Worm (Caenorhabditis elegans): ENCODE measurements around the gene C25F9.12.
A peak's percentile ranks its signal among the peaks of the same experiment; 100 is the strongest.

The C25F9.12 gene

DNA sequence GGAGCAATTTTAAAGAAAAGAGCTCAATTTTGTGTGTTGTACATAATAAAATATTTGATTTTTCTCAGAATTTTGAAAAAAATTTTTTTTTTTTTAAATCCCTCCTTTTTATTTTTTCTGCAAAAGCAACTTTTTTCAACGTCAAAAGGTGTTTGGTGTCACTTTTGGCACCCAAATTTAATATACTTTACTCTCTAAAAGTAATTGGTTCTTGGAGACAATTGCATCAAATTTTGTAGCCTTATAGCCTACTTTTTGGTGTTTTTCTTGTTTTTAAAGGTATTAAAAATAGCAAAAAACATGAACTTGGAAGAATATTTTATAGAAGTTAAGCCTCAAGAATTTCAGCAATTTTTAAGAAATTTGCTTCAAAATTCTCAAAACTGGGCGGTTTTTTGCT is 21.8 kb downstream of the C25F9.12 start, which contains the start of gene srw-84:
Gene srw-84 (plus strand): TSS at position 301 of the 400 bp plus-strand sequence.
- TF ChIP-seq nhr-11 (tag; optimal IDR thresholded peaks at IDR 0.05) (no peak), ama-1 (optimal IDR thresholded peaks at IDR 0.05) (no peak), ztf-11 (tag; optimal IDR thresholded peaks at IDR 0.05) (no peak), fos-1 (tag; optimal IDR thresholded peaks at IDR 0.05) (no peak)

DNA sequence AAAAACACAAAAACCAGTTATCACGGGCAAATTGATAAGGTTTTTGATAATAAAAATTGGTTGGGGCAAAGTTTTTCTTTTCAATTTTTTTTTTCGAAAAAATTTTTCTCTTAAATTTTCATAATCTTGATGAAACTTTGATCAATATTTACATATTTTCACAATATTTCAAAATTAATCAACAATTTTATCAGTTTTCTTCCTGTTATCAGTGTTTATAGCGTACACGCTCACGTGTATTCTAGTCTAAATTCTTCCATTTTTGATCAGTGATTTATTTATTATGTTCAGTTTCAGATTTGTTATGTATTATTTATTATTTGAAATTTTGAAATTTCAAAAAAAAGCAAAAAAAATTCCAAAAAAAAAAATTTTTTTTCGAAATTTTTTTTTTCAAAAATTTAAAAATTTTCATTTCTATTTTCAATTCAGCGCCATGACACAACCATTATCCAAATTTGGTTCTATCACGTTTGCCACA is 25.7 kb downstream of the C25F9.12 start, which contains the start of gene nceh-1:
Gene nceh-1 (plus strand): TSS at position 431 of the 481 bp plus-strand sequence.
- TF ChIP-seq aly-2 (tag; optimal IDR thresholded peaks at IDR 0.05) = no peak
- peak; percentile 42 for TF ChIP-seq fos-1 (tag; optimal IDR thresholded peaks at IDR 0.05)

DNA sequence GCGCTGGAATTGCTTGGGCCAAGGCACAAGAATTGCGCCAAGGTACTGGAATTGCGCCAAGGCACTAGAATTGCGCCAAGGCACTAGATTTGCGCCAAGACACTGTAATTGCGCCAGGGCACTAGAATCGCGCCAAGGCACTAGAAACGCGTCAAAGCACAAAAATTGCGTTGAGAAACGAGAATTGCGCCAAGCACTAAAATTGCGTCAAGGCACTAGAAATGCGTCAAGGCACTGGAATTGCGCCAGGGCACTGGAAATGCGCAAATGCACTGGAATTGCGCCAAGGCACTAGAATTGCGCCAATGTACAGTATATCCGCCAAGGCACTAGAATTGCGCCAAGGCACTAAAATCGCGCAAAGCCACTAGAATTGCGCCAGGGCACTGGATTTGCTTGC is 31.0 kb downstream of the C25F9.12 start:
- TF ChIP-seq peb-1 (tag; optimal IDR thresholded peaks at IDR 0.05) (no peak), lsy-2 (tag; optimal IDR thresholded peaks at IDR 0.05) (no peak)

DNA sequence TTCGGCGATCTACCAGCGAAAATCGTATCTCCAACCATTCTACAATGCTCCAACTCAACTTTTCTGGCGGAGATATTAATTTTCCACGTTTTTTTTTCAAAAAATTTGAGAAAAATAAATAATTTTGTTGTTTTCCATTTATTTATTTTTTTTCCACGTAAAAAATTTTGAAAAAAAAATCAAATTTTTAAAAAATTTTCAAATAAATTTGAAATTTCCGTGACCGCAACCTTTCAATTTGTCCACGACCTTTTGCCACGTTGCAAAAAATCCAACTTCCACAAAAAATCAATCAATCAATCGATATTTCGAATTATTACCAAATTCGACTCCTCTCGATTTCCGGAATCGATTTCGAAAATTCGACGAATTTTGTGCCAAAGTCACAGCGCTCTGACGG is 31.5 kb downstream of the C25F9.12 start, which contains the start of gene Y43F8A.2:
Gene Y43F8A.2 (plus strand): TSS at position 301 of the 400 bp plus-strand sequence.
- no peak for TF ChIP-seq unc-62 (GFP tag; optimal IDR thresholded peaks at IDR 0.05)

DNA sequence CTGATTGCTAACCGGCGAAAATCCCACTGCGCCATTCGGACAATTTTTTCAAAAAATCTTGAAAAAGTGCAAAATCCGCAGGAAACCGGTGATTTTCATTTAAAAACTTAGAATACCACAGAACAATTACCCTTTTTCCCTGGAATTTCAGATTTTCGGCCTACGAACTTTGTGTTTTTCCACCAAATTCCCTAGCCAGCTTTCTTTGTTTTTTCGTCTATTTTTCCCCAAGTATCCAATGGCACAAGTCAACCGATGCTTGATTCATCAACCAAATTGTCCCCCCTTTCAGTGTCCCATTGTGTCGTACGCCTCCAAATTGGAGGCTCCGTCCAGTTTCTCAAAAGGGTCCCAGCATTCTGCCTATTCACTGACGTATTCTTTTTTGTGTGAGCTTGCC is 32.6 kb downstream of the C25F9.12 start, which contains the start of gene Y43F8A.1:
Gene Y43F8A.1 (plus strand): TSS at position 301 of the 400 bp plus-strand sequence.
- TF ChIP-seq ceh-16 (tag; optimal IDR thresholded peaks at IDR 0.05) = no peak
- no peak for TF ChIP-seq mab-5 (tag; optimal IDR thresholded peaks at IDR 0.05)

DNA sequence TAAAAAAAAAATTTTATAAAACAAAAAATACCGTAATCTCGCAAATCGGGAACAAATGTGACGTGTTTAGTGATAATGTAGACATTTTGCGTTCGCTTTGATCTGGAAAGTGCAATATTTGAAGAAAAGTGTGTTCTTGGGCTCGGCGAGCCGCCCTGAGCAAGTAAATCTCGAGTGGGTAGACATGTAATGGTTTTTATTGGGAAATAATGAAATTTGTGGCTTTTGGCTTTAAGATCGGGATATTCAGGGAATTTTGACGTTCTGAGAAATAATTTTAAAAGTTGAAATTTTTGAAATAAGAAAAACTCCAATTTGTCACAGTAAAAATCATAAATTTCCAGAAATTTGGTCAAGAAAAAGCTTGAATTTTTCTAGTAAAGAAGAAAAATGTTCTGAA is 40.2 kb downstream of the C25F9.12 start, which contains the start of gene C14B4.2:
Gene C14B4.2 (minus strand): TSS at position 101 of the 400 bp plus-strand sequence.
- no peak for TF ChIP-seq ztf-11 (tag; optimal IDR thresholded peaks at IDR 0.05)
- TF ChIP-seq F13H6.1 (tag; optimal IDR thresholded peaks at IDR 0.05) = no peak
- TF ChIP-seq ztf-4 (tag; optimal IDR thresholded peaks at IDR 0.05) = no peak
- TF ChIP-seq dmd-4 (tag; optimal IDR thresholded peaks at IDR 0.05) = no peak
- no peak for TF ChIP-seq zag-1 (tag; optimal IDR thresholded peaks at IDR 0.05)
- TF ChIP-seq elt-1 (tag; optimal IDR thresholded peaks at IDR 0.05) = no peak
- no peak for TF ChIP-seq skn-1 (tag; optimal IDR thresholded peaks at IDR 0.05)
- no peak for TF ChIP-seq unc-55 (GFP tag; optimal IDR thresholded peaks at IDR 0.05)
- no peak for TF ChIP-seq unc-39 (tag; optimal IDR thresholded peaks at IDR 0.05)
- TF ChIP-seq nhr-25 (tag; optimal IDR thresholded peaks at IDR 0.05) = no peak
- no peak for TF ChIP-seq sma-9 (GFP tag; optimal IDR thresholded peaks at IDR 0.05)
- no peak for TF ChIP-seq sma-9 (tag; optimal IDR thresholded peaks at IDR 0.05)
- no peak for TF ChIP-seq lin-13 (GFP tag; optimal IDR thresholded peaks at IDR 0.05)
- no peak for TF ChIP-seq mdl-1 (tag; optimal IDR thresholded peaks at IDR 0.05)
- TF ChIP-seq nhr-23 (tag; optimal IDR thresholded peaks at IDR 0.05) = no peak
- no peak for TF ChIP-seq ceh-82 (tag; optimal IDR thresholded peaks at IDR 0.05)
- TF ChIP-seq Y55F3AM.14 (GFP tag; optimal IDR thresholded peaks at IDR 0.05) = no peak

DNA sequence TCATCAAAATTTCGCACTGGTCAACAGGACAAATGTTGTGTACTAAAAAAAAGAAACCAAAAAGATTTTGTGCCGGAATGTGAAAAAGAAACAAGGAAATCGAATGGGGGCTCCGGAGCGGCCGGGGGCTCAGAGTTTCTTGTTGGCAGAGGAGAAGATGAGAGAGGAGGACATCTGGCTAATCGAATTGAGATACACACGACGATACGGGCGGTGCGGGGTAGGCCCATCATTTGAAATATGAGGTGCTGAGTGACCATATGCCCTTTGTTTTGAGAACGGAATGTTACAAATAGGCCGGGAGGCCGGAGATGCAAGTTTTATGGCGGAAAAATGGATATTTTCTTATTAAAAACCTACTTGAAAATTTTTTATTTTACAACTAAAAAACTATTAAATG is 44.7 kb downstream of the C25F9.12 start:
- no peak for TF ChIP-seq alr-1 (tag; optimal IDR thresholded peaks at IDR 0.05)
- no peak for TF ChIP-seq nhr-10 (tag; optimal IDR thresholded peaks at IDR 0.05)

DNA sequence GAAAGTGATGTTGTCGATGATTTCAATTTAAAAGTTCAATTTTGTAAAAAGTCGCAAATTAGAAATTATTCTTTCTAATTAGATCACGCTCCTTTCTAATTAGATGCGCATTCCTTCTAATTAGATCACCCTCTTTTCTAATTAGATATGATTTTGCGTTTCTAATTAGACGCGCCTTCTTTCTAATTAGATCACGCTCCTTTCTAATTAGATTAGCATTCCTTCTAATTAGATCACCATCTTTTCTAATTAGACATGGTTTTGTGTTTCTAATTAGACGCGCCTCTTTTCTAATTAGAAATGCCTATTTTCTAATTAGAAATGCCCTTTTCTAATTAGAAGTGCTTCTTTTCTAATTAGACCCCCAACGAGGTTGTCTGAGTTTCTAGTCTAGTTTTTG is 46.0 kb downstream of the C25F9.12 start:
- TF ChIP-seq skn-1 (tag; optimal IDR thresholded peaks at IDR 0.05) (no peak), blmp-1 (tag; optimal IDR thresholded peaks at IDR 0.05; ENCODE audit: insufficient read depth) (no peak), mab-5 (tag; optimal IDR thresholded peaks at IDR 0.05) (no peak), lsy-2 (tag; optimal IDR thresholded peaks at IDR 0.05) (no peak), sma-3 (GFP tag; optimal IDR thresholded peaks at IDR 0.05) (no peak), sem-4 (tag; optimal IDR thresholded peaks at IDR 0.05) (no peak), ZK546.5 (tag; optimal IDR thresholded peaks at IDR 0.05) (no peak), nhr-129 (tag; optimal IDR thresholded peaks at IDR 0.05) (no peak), ztf-4 (tag; optimal IDR thresholded peaks at IDR 0.05) (no peak), sma-9 (GFP tag; optimal IDR thresholded peaks at IDR 0.05) (no peak), sma-9 (tag; optimal IDR thresholded peaks at IDR 0.05) (no peak), ceh-16 (tag; optimal IDR thresholded peaks at IDR 0.05) (no peak), crh-2 (tag; optimal IDR thresholded peaks at IDR 0.05) (no peak)
